Fruit fly (Drosophila melanogaster) whole organism, embryonic: Measurements from ENCODE around the gene hmw.
A peak's percentile ranks its signal among the peaks of the same experiment; 100 is the strongest.

Experiments
- Abd-B ChIP-seq: fragments of 200-800 bp; sonication (Bioruptor generic); optimal IDR thresholded peaks from 2 replicates; lab custom pipeline; 2018; ENCODE audit warnings: missing biosample characterization, mild to moderate bottlenecking, missing genetic modification characterization, moderate library complexity
- Asciz ChIP-seq: fragments of 200-800 bp; sonication (Bioruptor generic); optimal IDR thresholded peaks from 2 replicates; lab custom pipeline; 2017; ENCODE audit warnings: missing biosample characterization, mild to moderate bottlenecking, missing genetic modification characterization, missing genetic modification reagents
- B-H1 ChIP-seq: fragments of 200-800 bp; sonication (Bioruptor generic); IDR thresholded peaks from 3 replicates; pipeline ENCODE4 v1.3.6; 2022; ENCODE audit warnings: missing biosample characterization, missing genetic modification characterization
- Bdp1 ChIP-seq: fragments of 200-800 bp; sonication (Bioruptor generic); optimal IDR thresholded peaks from 3 replicates; lab custom pipeline; 2016; ENCODE audit warnings: missing biosample characterization, missing genetic modification characterization
- Bgb ChIP-seq: fragments of 200-800 bp; sonication (Bioruptor generic); IDR thresholded peaks from 2 replicates; pipeline ENCODE4 v1.3.6; 2022; ENCODE audit warnings: missing biosample characterization, missing genetic modification characterization; ENCODE audit not compliant: partially characterized antibody
- CG10431 ChIP-seq: fragments of 200-800 bp; sonication (Bioruptor generic); optimal IDR thresholded peaks from 3 replicates; lab custom pipeline; 2018; ENCODE audit warnings: missing biosample characterization, mild to moderate bottlenecking, missing genetic modification characterization
- CG10543 ChIP-seq: fragments of 200-800 bp; sonication (Bioruptor generic); optimal IDR thresholded peaks from 3 replicates; lab custom pipeline; 2017; ENCODE audit warnings: missing biosample characterization, mild to moderate bottlenecking, missing genetic modification characterization, moderate library complexity
- CG10565 ChIP-seq: fragments of 200-800 bp; sonication (Bioruptor generic); optimal IDR thresholded peaks from 3 replicates; lab custom pipeline; 2016; ENCODE audit warnings: missing biosample characterization, mild to moderate bottlenecking, missing genetic modification characterization
- CG12769 ChIP-seq: fragments of 200-800 bp; sonication (Bioruptor generic); optimal IDR thresholded peaks from 2 replicates; lab custom pipeline; 2019; ENCODE audit warnings: missing biosample characterization, mild to moderate bottlenecking, missing genetic modification characterization, moderate library complexity
- CG14050 ChIP-seq: fragments of 200-800 bp; sonication (Bioruptor generic); IDR thresholded peaks from 3 replicates; pipeline ENCODE4 v1.3.6; 2022; ENCODE audit warnings: missing biosample characterization, missing genetic modification characterization
- CG15269 ChIP-seq: fragments of 200-800 bp; sonication (Bioruptor generic); optimal IDR thresholded peaks from 2 replicates; lab custom pipeline; 2018; ENCODE audit warnings: missing biosample characterization, mild to moderate bottlenecking, missing genetic modification characterization, moderate library complexity
- CG15479 ChIP-seq: fragments of 200-800 bp; sonication (Bioruptor generic); optimal IDR thresholded peaks from 3 replicates; lab custom pipeline; 2019; ENCODE audit warnings: missing biosample characterization, mild to moderate bottlenecking, missing genetic modification characterization, moderate library complexity
- CG1603 ChIP-seq: fragments of 200-800 bp; sonication (Bioruptor generic); optimal IDR thresholded peaks from 2 replicates; lab custom pipeline; 2019; ENCODE audit warnings: missing biosample characterization, mild to moderate bottlenecking, missing genetic modification characterization, moderate library complexity
- CG17912 ChIP-seq: fragments of 200-800 bp; sonication (Bioruptor generic); optimal IDR thresholded peaks from 2 replicates; lab custom pipeline; 2018; ENCODE audit warnings: missing biosample characterization, mild to moderate bottlenecking, missing genetic modification characterization
- CG18764 ChIP-seq: fragments of 200-800 bp; sonication (Bioruptor generic); optimal IDR thresholded peaks from 3 replicates; lab custom pipeline; 2016; ENCODE audit warnings: missing biosample characterization, missing genetic modification characterization
- CG2875 ChIP-seq: fragments of 200-800 bp; sonication (Bioruptor generic); optimal IDR thresholded peaks from 2 replicates; lab custom pipeline; 2017; ENCODE audit warnings: missing biosample characterization, mild to moderate bottlenecking, missing genetic modification characterization, missing genetic modification reagents
- CG3065 ChIP-seq: fragments of 200-800 bp; sonication (Bioruptor generic); optimal IDR thresholded peaks from 2 replicates; lab custom pipeline; 2016; ENCODE audit warnings: missing biosample characterization, missing genetic modification characterization
- CG32772 ChIP-seq: fragments of 200-800 bp; sonication (Bioruptor generic); IDR thresholded peaks from 2 replicates; pipeline ENCODE4 v1.3.6; 2022; ENCODE audit warnings: missing biosample characterization, missing genetic modification characterization
- CG3407 ChIP-seq: fragments of 200-800 bp; sonication (Bioruptor generic); optimal IDR thresholded peaks from 2 replicates; lab custom pipeline; 2018; ENCODE audit warnings: missing biosample characterization, mild to moderate bottlenecking, missing genetic modification characterization
- CG4404 ChIP-seq: fragments of 200-800 bp; sonication (Bioruptor generic); IDR thresholded peaks from 2 replicates; pipeline ENCODE4 v1.3.6; 2022; ENCODE audit warnings: missing biosample characterization, missing genetic modification characterization
- CG6254 ChIP-seq: fragments of 200-800 bp; sonication (Bioruptor generic); optimal IDR thresholded peaks from 3 replicates; lab custom pipeline; 2017; ENCODE audit warnings: mild to moderate bottlenecking, missing biosample characterization, missing genetic modification reagents, missing genetic modification characterization
- CG6683 ChIP-seq: fragments of 200-800 bp; sonication (Bioruptor generic); optimal IDR thresholded peaks from 2 replicates; lab custom pipeline; 2017; ENCODE audit warnings: missing biosample characterization, mild to moderate bottlenecking, missing genetic modification characterization, missing genetic modification reagents
- CG6689 ChIP-seq: fragments of 200-800 bp; sonication (Bioruptor generic); IDR thresholded peaks from 2 replicates; pipeline ENCODE4 v1.3.6; 2022; ENCODE audit warnings: missing biosample characterization, missing genetic modification characterization
- CG6765 ChIP-seq: fragments of 200-800 bp; sonication (Bioruptor generic); optimal IDR thresholded peaks from 3 replicates; lab custom pipeline; 2017; ENCODE audit warnings: missing biosample characterization, mild to moderate bottlenecking, missing genetic modification characterization
- Doc2 ChIP-seq: fragments of 200-800 bp; sonication (Bioruptor generic); IDR thresholded peaks from 2 replicates; pipeline ENCODE4 v1.3.6; 2022; ENCODE audit warnings: missing biosample characterization, missing genetic modification characterization
- Fer1 ChIP-seq: fragments of 200-800 bp; sonication (Bioruptor generic); optimal IDR thresholded peaks from 2 replicates; lab custom pipeline; 2017; ENCODE audit warnings: missing biosample characterization, mild to moderate bottlenecking, missing genetic modification characterization
- Jarid2 ChIP-seq: fragments of 200-800 bp; sonication (Bioruptor generic); optimal IDR thresholded peaks from 3 replicates; lab custom pipeline; 2017; ENCODE audit warnings: mild to moderate bottlenecking, missing biosample characterization, missing genetic modification reagents, missing genetic modification characterization
- Lhr ChIP-seq: fragments of 200-800 bp; sonication (Bioruptor generic); optimal IDR thresholded peaks from 3 replicates; lab custom pipeline; 2017; ENCODE audit warnings: mild to moderate bottlenecking, missing biosample characterization, missing genetic modification reagents, missing genetic modification characterization
- Mes4 ChIP-seq: fragments of 200-800 bp; sonication (Bioruptor generic); optimal IDR thresholded peaks from 2 replicates; lab custom pipeline; 2016; ENCODE audit warnings: missing biosample characterization, missing genetic modification characterization
- Optix ChIP-seq: fragments of 200-800 bp; sonication (Bioruptor generic); IDR thresholded peaks from 3 replicates; pipeline ENCODE4 v1.3.6; 2022; ENCODE audit warnings: missing biosample characterization, missing genetic modification characterization
- Six4 ChIP-seq: fragments of 200-800 bp; sonication (Bioruptor generic); optimal IDR thresholded peaks from 2 replicates; lab custom pipeline; 2016; ENCODE audit warnings: missing biosample characterization, missing genetic modification characterization
- Sry-δ ChIP-seq: fragments of 200-800 bp; sonication (Bioruptor generic); optimal IDR thresholded peaks from 2 replicates; lab custom pipeline; 2016; ENCODE audit warnings: missing biosample characterization, missing genetic modification characterization
- crol ChIP-seq: fragments of 200-800 bp; sonication (Bioruptor generic); IDR thresholded peaks from 2 replicates; pipeline ENCODE4 v1.3.6; 2022; ENCODE audit warnings: missing biosample characterization, missing genetic modification characterization
- dmrt11E ChIP-seq: fragments of 200-800 bp; sonication (Bioruptor generic); optimal IDR thresholded peaks from 3 replicates; lab custom pipeline; 2018; ENCODE audit warnings: missing biosample characterization, mild to moderate bottlenecking, missing genetic modification characterization, moderate library complexity
- esg ChIP-seq: fragments of 200-800 bp; sonication (Bioruptor generic); conservative IDR thresholded peaks from 2 replicates; pipeline ENCODE4 v1.3.6; 2022; ENCODE audit warnings: missing biosample characterization, missing genetic modification characterization
- gfzf ChIP-seq: fragments of 200-800 bp; sonication (Bioruptor generic); optimal IDR thresholded peaks from 2 replicates; lab custom pipeline; 2016; ENCODE audit warnings: missing biosample characterization, mild to moderate bottlenecking, missing genetic modification characterization, moderate library complexity
- insv ChIP-seq, 2 experiments: fragments of 200-800 bp; sonication (Bioruptor generic); optimal IDR thresholded peaks; 3 replicates each; lab custom pipeline; 2016 to 2018; ENCODE audit warnings: missing biosample characterization in 2 of 2, missing genetic modification characterization in 2 of 2
- inv ChIP-seq: fragments of 200-800 bp; sonication (Bioruptor generic); IDR thresholded peaks from 2 replicates; pipeline ENCODE4 v1.3.6; 2022; ENCODE audit warnings: missing biosample characterization, missing genetic modification characterization; ENCODE audit not compliant: partially characterized antibody
- jing ChIP-seq: fragments of 200-800 bp; sonication (Bioruptor generic); optimal IDR thresholded peaks from 2 replicates; lab custom pipeline; 2018; ENCODE audit warnings: missing biosample characterization, mild to moderate bottlenecking, missing genetic modification characterization
- klu ChIP-seq: fragments of 200-800 bp; sonication (Bioruptor generic); IDR thresholded peaks from 2 replicates; pipeline ENCODE4 v1.3.6; 2022; ENCODE audit warnings: missing biosample characterization, missing genetic modification characterization
- lbe ChIP-seq: fragments of 200-800 bp; sonication (Bioruptor generic); optimal IDR thresholded peaks from 2 replicates; lab custom pipeline; 2016; ENCODE audit warnings: missing biosample characterization, mild to moderate bottlenecking, missing genetic modification characterization
- nerfin-2 ChIP-seq: fragments of 200-800 bp; sonication (Bioruptor generic); IDR thresholded peaks from 2 replicates; pipeline ENCODE4 v1.3.6; 2022; ENCODE audit warnings: missing biosample characterization, missing genetic modification characterization; ENCODE audit not compliant: partially characterized antibody
- nom ChIP-seq: fragments of 200-800 bp; sonication (Bioruptor generic); optimal IDR thresholded peaks from 2 replicates; lab custom pipeline; 2017; ENCODE audit warnings: missing biosample characterization, missing genetic modification characterization, mild to moderate bottlenecking, moderate library complexity, missing genetic modification reagents
- peb ChIP-seq: fragments of 200-800 bp; sonication (Bioruptor generic); IDR thresholded peaks from 2 replicates; pipeline ENCODE4 v1.3.6; 2022; ENCODE audit warnings: missing biosample characterization, missing genetic modification characterization
- sima ChIP-seq: fragments of 200-800 bp; sonication (Bioruptor generic); optimal IDR thresholded peaks from 2 replicates; lab custom pipeline; 2016; ENCODE audit warnings: missing biosample characterization, missing genetic modification characterization
- sr ChIP-seq: fragments of 200-800 bp; sonication (Bioruptor generic); IDR thresholded peaks from 3 replicates; pipeline ENCODE4 v1.3.6; 2022; ENCODE audit warnings: missing biosample characterization, missing genetic modification characterization
- stc ChIP-seq: fragments of 200-800 bp; sonication (Bioruptor generic); IDR thresholded peaks from 2 replicates; pipeline ENCODE4 v1.3.6; 2022; ENCODE audit warnings: missing biosample characterization, missing genetic modification characterization

The hmw gene

DNA sequence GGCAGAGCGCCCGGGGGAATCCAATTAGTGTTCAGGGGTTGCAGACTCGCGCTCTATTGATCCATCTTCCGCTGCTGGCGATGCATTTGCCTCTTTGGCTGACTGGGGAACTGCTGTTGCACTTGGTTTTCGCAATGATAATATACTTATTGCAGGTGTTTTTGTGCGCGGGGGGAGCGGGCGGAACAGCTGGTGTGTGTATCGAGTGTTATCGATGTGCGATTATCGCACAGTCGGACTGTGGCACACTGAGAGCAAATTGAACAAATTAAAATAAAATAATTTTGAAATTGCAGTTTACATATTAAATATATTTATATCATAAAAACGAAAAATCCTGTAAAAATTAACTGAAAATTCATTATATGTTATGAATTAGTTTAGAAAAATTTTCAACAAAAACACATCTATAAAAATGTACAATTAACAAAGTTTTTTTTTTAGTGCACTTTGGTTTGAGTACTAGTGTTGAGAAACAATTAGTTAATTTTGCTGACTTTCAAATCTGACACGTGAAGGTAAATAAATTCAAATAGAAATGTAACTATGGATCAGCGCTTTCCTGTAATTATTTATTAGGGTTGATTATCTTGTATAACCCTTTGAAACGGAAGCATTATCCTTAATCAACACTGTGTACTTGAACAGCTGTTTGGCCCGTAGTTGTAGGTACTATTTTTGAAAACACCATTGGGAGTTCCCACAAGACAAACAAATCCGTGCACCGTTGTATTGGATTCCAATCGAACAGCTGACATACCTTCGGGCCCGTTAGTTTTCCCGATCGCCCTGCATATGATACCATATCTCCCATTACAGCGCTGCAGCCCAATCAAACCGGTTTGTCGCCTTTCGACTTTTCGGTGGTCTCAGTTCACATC is 41.0 kb downstream of the hmw start, which contains the start of the genes Wdr37 and koko (continued):
- TF ChIP-seq CG6254 (peak; percentile 96), Lhr (GFP tag; lab: Kevin White, UChicago) (peak; percentile 85), Optix (peak; percentile 87), CG15269 (tag; lab: Kevin White, UChicago) (peak; percentile 98), CG10431 (GFP tag; lab: Kevin White, UChicago) (peak; percentile 70), gfzf (GFP tag; lab: Kevin White, UChicago) (peak; percentile 8), sr (GFP tag; lab: Robert Waterston, UW) (peak; percentile 50; the same call in 1 of the 3 replicates), nom (GFP tag; lab: Kevin White, UChicago) (peak; percentile 89), CG15479 (GFP tag; lab: Kevin White, UChicago) (peak; percentile 63), Mes4 (GFP tag; lab: Kevin White, UChicago) (peak; percentile 58), Sry-δ (GFP tag; lab: Kevin White, UChicago) (peak; percentile 51), inv (GFP tag; lab: Robert Waterston, UW) (peak; percentile 54; the same call in 1 of the 2 replicates), esg (peak; percentile 97), CG6689 (GFP tag; lab: Robert Waterston, UW) (peak; percentile 99), Jarid2 (GFP tag; lab: Kevin White, UChicago) (peak; percentile 63), Bgb (GFP tag; lab: Robert Waterston, UW) (0 out of 2 replicates have a peak, but pooled peaks have one; percentile 7), dmrt11E (tag; lab: Kevin White, UChicago) (peak; percentile 98), Asciz (peak; percentile 93), Six4 (GFP tag; lab: Kevin White, UChicago) (peak; percentile 92), Fer1 (GFP tag; lab: Kevin White, UChicago) (peak; percentile 95), CG6683 (GFP tag; lab: Kevin White, UChicago) (peak; percentile 94), Doc2 (GFP tag; lab: Robert Waterston, UW) (peak; percentile 81), peb (peak; percentile 97), CG3407 (GFP tag; lab: Kevin White, UChicago) (peak; percentile 93), CG6765 (GFP tag; lab: Kevin White, UChicago) (peak; percentile 92), stc (GFP tag; lab: Robert Waterston, UW) (peak; percentile 98), CG3065 (GFP tag; lab: Kevin White, UChicago) (peak; percentile 90), klu (GFP tag; lab: Robert Waterston, UW) (peak; percentile 99), CG14050 (peak; percentile 95), Abd-B (GFP tag; lab: Kevin White, UChicago) (peak; percentile 98), lbe (GFP tag; lab: Kevin White, UChicago) (peak; percentile 85), CG2875 (GFP tag; lab: Kevin White, UChicago) (peak; percentile 90), CG10543 (peak; percentile 96), CG32772 (GFP tag; lab: Robert Waterston, UW) (peak; percentile 99), insv (GFP tag; optimal IDR thresholded peaks at IDR 0.05; lab: Kevin White, UChicago) (peak in 1 of 2 experiments; percentile 85), CG12769 (tag; lab: Kevin White, UChicago) (peak; percentile 54), CG18764 (peak; percentile 94), nerfin-2 (GFP tag; lab: Robert Waterston, UW) (0 out of 2 replicates have a peak, but pooled peaks have one; percentile 35), jing (GFP tag; lab: Kevin White, UChicago) (peak; percentile 77), CG10565 (peak; percentile 56), CG1603 (peak; percentile 70), sima (GFP tag; lab: Kevin White, UChicago) (peak; percentile 0), Bdp1 (peak; percentile 45), B-H1 (GFP tag; lab: Robert Waterston, UW) (peak; percentile 95), CG4404 (GFP tag; lab: Robert Waterston, UW) (peak; percentile 98), CG17912 (peak; percentile 48), crol (peak; percentile 98)
